Fruit fly (Drosophila melanogaster): ENCODE measurements around the gene CG7523.

- TF ChIP-seq insv (optimal IDR thresholded peaks at IDR 0.05) (no peak), Sin3A (optimal IDR thresholded peaks at IDR 0.05) (no peak), psq (optimal IDR thresholded peaks at IDR 0.05) (no peak), h (optimal IDR thresholded peaks at IDR 0.05) (no peak), ttk (optimal IDR thresholded peaks at IDR 0.05) (no peak)
Observed at dm6 chr3R:17716858-17717596, 46.3 kb upstream of the CG7523 start.
